ENCODE assay signal across 4 worm cellular contexts in genomic region chrX:13411306-13411705, ce11.
A peak's percentile ranks its signal among the peaks of the same experiment; 100 is the strongest.
TF ChIP-seq lines count a peak whose summit lies in the region.

No protein-coding gene starts in this region.

TF ChIP-seq in whole organism, L1 larva, 84 proteins besides CTCF, POLR2A, EP300 and RAD21:
- TF ChIP-seq lin-39 (tag; optimal IDR thresholded peaks at IDR 0.05; lab: Kevin White, UChicago) (no peak), nhr-76 (tag; optimal IDR thresholded peaks at IDR 0.05; lab: Kevin White, UChicago) (no peak), pqm-1 (tag; optimal IDR thresholded peaks at IDR 0.05; lab: Kevin White, UChicago) (no peak), lin-14 (GFP tag; optimal IDR thresholded peaks at IDR 0.05; lab: Kevin White, UChicago) (no peak), egl-27 (tag; optimal IDR thresholded peaks at IDR 0.05; lab: Kevin White, UChicago) (no peak), nhr-19 (GFP tag; conservative IDR thresholded peaks at IDR 0.05; lab: Robert Waterston, UW) (no peak), snu-23 (GFP tag; optimal IDR thresholded peaks at IDR 0.05; lab: Kevin White, UChicago) (peak; percentile 4), unc-62 (GFP tag; optimal IDR thresholded peaks at IDR 0.05; lab: Kevin White, UChicago) (no peak), aha-1 (tag; optimal IDR thresholded peaks at IDR 0.05; lab: Kevin White, UChicago) (no peak), nhr-20 (tag; optimal IDR thresholded peaks at IDR 0.05; lab: Kevin White, UChicago) (peak; percentile 71), pax-3 (tag; optimal IDR thresholded peaks at IDR 0.05; lab: Kevin White, UChicago) (no peak)

TF ChIP-seq in whole organism, L2 larva, 48 proteins besides CTCF, POLR2A, EP300 and RAD21:
- TF ChIP-seq lsy-2 (tag; optimal IDR thresholded peaks at IDR 0.05; lab: Kevin White, UChicago) (no peak), peb-1 (tag; optimal IDR thresholded peaks at IDR 0.05; lab: Kevin White, UChicago) (no peak), lin-13 (GFP tag; optimal IDR thresholded peaks at IDR 0.05; lab: Kevin White, UChicago) (no peak), sma-9 (GFP tag; optimal IDR thresholded peaks at IDR 0.05; lab: Kevin White, UChicago) (peak; percentile 10), sma-9 (tag; optimal IDR thresholded peaks at IDR 0.05; lab: Kevin White, UChicago) (no peak), nhr-23 (tag; optimal IDR thresholded peaks at IDR 0.05; lab: Kevin White, UChicago) (no peak), snpc-4 (tag; optimal IDR thresholded peaks at IDR 0.05; lab: Kevin White, UChicago) (no peak), fos-1 (tag; optimal IDR thresholded peaks at IDR 0.05; lab: Kevin White, UChicago) (no peak)

TF ChIP-seq in whole organism, L3 larva, 47 proteins besides CTCF, POLR2A, EP300 and RAD21:
- TF ChIP-seq R02D3.7 (tag; optimal IDR thresholded peaks at IDR 0.05; lab: Kevin White, UChicago) (no peak), elt-2 (tag; optimal IDR thresholded peaks at IDR 0.05; lab: Kevin White, UChicago) (peak; percentile 4)

TF ChIP-seq in whole organism, L4 larva, 104 proteins besides CTCF, POLR2A, EP300 and RAD21:
- TF ChIP-seq unc-39 (tag; optimal IDR thresholded peaks at IDR 0.05; lab: Kevin White, UChicago): no peak
- peak; percentile 5 for TF ChIP-seq dve-1 (tag; optimal IDR thresholded peaks at IDR 0.05; lab: Kevin White, UChicago; ENCODE audit: insufficient read depth)
- TF ChIP-seq ceh-20 (GFP tag; IDR thresholded peaks at IDR 0.05; lab: Robert Waterston, UW): no peak
- peak; percentile 67 for TF ChIP-seq nhr-28 (tag; optimal IDR thresholded peaks at IDR 0.05; lab: Kevin White, UChicago)
- no peak for TF ChIP-seq unc-62 (GFP tag; optimal IDR thresholded peaks at IDR 0.05 in 1 of 2; lab: Kevin White, UChicago)
- TF ChIP-seq unc-62 (tag; optimal IDR thresholded peaks at IDR 0.05; lab: Kevin White, UChicago): no peak
- no peak for TF ChIP-seq daf-16 (GFP tag; optimal IDR thresholded peaks at IDR 0.05; lab: Kevin White, UChicago)
- TF ChIP-seq daf-16 (tag; optimal IDR thresholded peaks at IDR 0.05; lab: Kevin White, UChicago): no peak
- TF ChIP-seq cey-2 (tag; optimal IDR thresholded peaks at IDR 0.05; lab: Kevin White, UChicago; ENCODE audit: borderline replicate concordance, insufficient read depth): no peak

Comparison
In these comparisons a context has a peak if more than half of its experiments do, and no peak if none do; other contexts are left out.
1. Of the 29 proteins assayed by ChIP-seq in both whole organism, L4 larva and whole organism, L1 larva: peak only in whole organism, L4 larva: nhr-28; only in whole organism, L1 larva: none; in both: none; in neither: 28.